Fruit fly (Drosophila melanogaster) whole organism, prepupa: ENCODE results near the gene CG43390.
"Not testable (repeated sequence)": the region's sequence is repeated elsewhere in the genome, so short reads cannot be mapped to it uniquely, and the experiment has no call there.

Experiments
- Blimp-1 ChIP-seq: fragments of 200-800 bp; sonication (Bioruptor generic); optimal IDR thresholded peaks from 3 replicates; lab custom pipeline; 2017; ENCODE audit warnings: missing biosample characterization, missing genetic modification characterization, mild to moderate bottlenecking, moderate library complexity, missing genetic modification reagents
- CG10669 ChIP-seq: fragments of 200-800 bp; sonication (Bioruptor generic); optimal IDR thresholded peaks from 3 replicates; lab custom pipeline; 2018; ENCODE audit warnings: missing biosample characterization, mild to moderate bottlenecking, missing genetic modification characterization, moderate library complexity
- CG11762 ChIP-seq: fragments of 200-800 bp; sonication (Bioruptor generic); optimal IDR thresholded peaks from 3 replicates; lab custom pipeline; 2016; ENCODE audit warnings: missing biosample characterization, missing genetic modification characterization; ENCODE audit not compliant: insufficient read depth
- CG11902 ChIP-seq: fragments of 200-800 bp; sonication (Bioruptor generic); optimal IDR thresholded peaks from 3 replicates; lab custom pipeline; 2016; ENCODE audit warnings: missing biosample characterization, missing genetic modification characterization
- CG15336 ChIP-seq: fragments of 200-800 bp; sonication (Bioruptor generic); IDR thresholded peaks from 2 replicates; pipeline ENCODE4 v1.3.6; 2022; ENCODE audit warnings: missing biosample characterization, missing genetic modification characterization
- CG1621 ChIP-seq: fragments of 200-800 bp; sonication (Bioruptor generic); optimal IDR thresholded peaks from 3 replicates; lab custom pipeline; 2018; ENCODE audit warnings: missing biosample characterization, mild to moderate bottlenecking, missing genetic modification characterization
- CG3032 ChIP-seq: fragments of 200-800 bp; optimal IDR thresholded peaks from 2 replicates; lab custom pipeline; 2019; ENCODE audit warnings: missing biosample characterization, mild to moderate bottlenecking, missing genetic modification characterization, moderate library complexity
- CG34406 ChIP-seq: fragments of 200-800 bp; sonication (Bioruptor generic); optimal IDR thresholded peaks from 3 replicates; lab custom pipeline; 2016; ENCODE audit warnings: missing biosample characterization, missing genetic modification characterization
- CG3919 ChIP-seq: fragments of 200-800 bp; sonication (Bioruptor generic); optimal IDR thresholded peaks from 3 replicates; lab custom pipeline; 2016; ENCODE audit warnings: missing biosample characterization, missing genetic modification characterization
- CG6792 ChIP-seq: fragments of 200-800 bp; sonication (Bioruptor generic); optimal IDR thresholded peaks from 3 replicates; lab custom pipeline; 2016; ENCODE audit warnings: missing biosample characterization, missing genetic modification characterization
- CG6808 ChIP-seq: fragments of 200-800 bp; sonication (Bioruptor generic); optimal IDR thresholded peaks from 3 replicates; lab custom pipeline; 2017; ENCODE audit warnings: missing biosample characterization, missing genetic modification characterization, mild to moderate bottlenecking, moderate library complexity, missing genetic modification reagents
- CG8119 ChIP-seq: fragments of 200-800 bp; sonication (Bioruptor generic); IDR thresholded peaks from 3 replicates; pipeline ENCODE4 v1.3.6; 2022; ENCODE audit warnings: missing biosample characterization, missing genetic modification characterization
- CG8319 ChIP-seq: fragments of 200-800 bp; sonication (Bioruptor generic); optimal IDR thresholded peaks from 3 replicates; lab custom pipeline; 2016; ENCODE audit warnings: missing biosample characterization, missing genetic modification characterization
- CG8632 ChIP-seq: fragments of 200-800 bp; sonication (Bioruptor generic); optimal IDR thresholded peaks from 3 replicates; lab custom pipeline; 2016; ENCODE audit warnings: missing biosample characterization, missing genetic modification characterization
- CG9139 ChIP-seq: fragments of 200-800 bp; sonication (Bioruptor generic); optimal IDR thresholded peaks from 3 replicates; lab custom pipeline; 2017; ENCODE audit warnings: missing biosample characterization, mild to moderate bottlenecking, missing genetic modification characterization
- Eip78C ChIP-seq: fragments of 200-800 bp; sonication (Bioruptor generic); peaks from one replicate; lab custom pipeline; 2016; ENCODE audit warnings: missing biosample characterization, missing genetic modification characterization
- Eip93F ChIP-seq: fragments of 200-800 bp; sonication (Bioruptor generic); optimal IDR thresholded peaks from 2 replicates; lab custom pipeline; 2016; ENCODE audit warnings: missing biosample characterization, mild to moderate bottlenecking, missing genetic modification characterization
- Ets21C ChIP-seq: fragments of 200-800 bp; sonication (Bioruptor generic); optimal IDR thresholded peaks from 3 replicates; lab custom pipeline; 2016; ENCODE audit warnings: missing biosample characterization, missing genetic modification characterization
- Ets96B ChIP-seq: fragments of 200-800 bp; optimal IDR thresholded peaks from 2 replicates; lab custom pipeline; 2019; ENCODE audit warnings: missing biosample characterization, mild to moderate bottlenecking, missing genetic modification characterization, moderate library complexity
- Gug ChIP-seq: fragments of 200-800 bp; sonication (Bioruptor generic); IDR thresholded peaks from 2 replicates; pipeline ENCODE4 v1.3.6; 2022; ENCODE audit warnings: missing biosample characterization, missing genetic modification characterization
- Hr39 ChIP-seq: fragments of 200-800 bp; sonication (Bioruptor generic); optimal IDR thresholded peaks from 2 replicates; lab custom pipeline; 2016; ENCODE audit warnings: missing biosample characterization, missing genetic modification characterization
- Met ChIP-seq: fragments of 200-800 bp; sonication (Bioruptor generic); optimal IDR thresholded peaks from 3 replicates; lab custom pipeline; 2016; ENCODE audit warnings: missing biosample characterization, missing genetic modification characterization
- Smox ChIP-seq: fragments of 200-800 bp; sonication (Bioruptor generic); optimal IDR thresholded peaks from 3 replicates; lab custom pipeline; 2016; ENCODE audit warnings: missing biosample characterization, missing genetic modification characterization
- acj6 ChIP-seq: fragments of 200-800 bp; sonication (Bioruptor generic); optimal IDR thresholded peaks from 3 replicates; lab custom pipeline; 2016; ENCODE audit warnings: missing biosample characterization, missing genetic modification characterization
- cyc ChIP-seq: fragments of 200-800 bp; sonication (Bioruptor generic); optimal IDR thresholded peaks from 3 replicates; lab custom pipeline; 2016; ENCODE audit warnings: missing biosample characterization, missing genetic modification characterization
- esn ChIP-seq: fragments of 200-800 bp; sonication (Bioruptor generic); optimal IDR thresholded peaks from 2 replicates; lab custom pipeline; 2016; ENCODE audit warnings: missing biosample characterization, mild to moderate bottlenecking, missing genetic modification characterization, moderate library complexity
- fd59A ChIP-seq: fragments of 200-800 bp; sonication (Bioruptor generic); optimal IDR thresholded peaks from 2 replicates; lab custom pipeline; 2017; ENCODE audit warnings: missing biosample characterization, mild to moderate bottlenecking, missing genetic modification characterization, missing genetic modification reagents
- fd85E ChIP-seq: fragments of 200-800 bp; sonication (Bioruptor generic); optimal IDR thresholded peaks from 3 replicates; lab custom pipeline; 2016; ENCODE audit warnings: missing biosample characterization, missing genetic modification characterization
- fkh ChIP-seq: fragments of 200-800 bp; sonication (Bioruptor generic); optimal IDR thresholded peaks from 3 replicates; lab custom pipeline; 2017; ENCODE audit warnings: missing biosample characterization, mild to moderate bottlenecking, missing genetic modification characterization, moderate library complexity
- pdm3 ChIP-seq: fragments of 200-800 bp; sonication (Bioruptor generic); optimal IDR thresholded peaks from 3 replicates; lab custom pipeline; 2016; ENCODE audit warnings: missing biosample characterization, missing genetic modification characterization
- salr ChIP-seq, 2 experiments: fragments of 200-800 bp; sonication (Bioruptor generic); optimal IDR thresholded peaks; 3 replicates each; lab custom pipeline; 2016 to 2018; ENCODE audit warnings: missing biosample characterization in 2 of 2, missing genetic modification characterization in 2 of 2, mild to moderate bottlenecking in 1 of 2
- ss ChIP-seq, 2 experiments: fragments of 200-800 bp; sonication (Bioruptor generic); optimal IDR thresholded peaks; 2 replicates in 1 of 2; 3 replicates in 1 of 2; lab custom pipeline; 2017 to 2018; ENCODE audit warnings: mild to moderate bottlenecking in 2 of 2, missing biosample characterization in 2 of 2, missing genetic modification characterization in 2 of 2, moderate library complexity in 1 of 2
- topi ChIP-seq: fragments of 200-800 bp; sonication (Bioruptor generic); optimal IDR thresholded peaks from 3 replicates; lab custom pipeline; 2016; ENCODE audit warnings: missing biosample characterization, missing genetic modification characterization
- vri ChIP-seq: fragments of 200-800 bp; sonication (Bioruptor generic); optimal IDR thresholded peaks from 3 replicates; lab custom pipeline; 2016; ENCODE audit warnings: missing biosample characterization, mild to moderate bottlenecking, missing genetic modification characterization

CG43390 gene

dm6 chr3L:11578847-11579246 is 903 bp downstream of the CG43390 start:
- TF ChIP-seq CG34406 (GFP tag; lab: Kevin White, UChicago) (no peak), fd59A (no peak), pdm3 (no peak)

DNA sequence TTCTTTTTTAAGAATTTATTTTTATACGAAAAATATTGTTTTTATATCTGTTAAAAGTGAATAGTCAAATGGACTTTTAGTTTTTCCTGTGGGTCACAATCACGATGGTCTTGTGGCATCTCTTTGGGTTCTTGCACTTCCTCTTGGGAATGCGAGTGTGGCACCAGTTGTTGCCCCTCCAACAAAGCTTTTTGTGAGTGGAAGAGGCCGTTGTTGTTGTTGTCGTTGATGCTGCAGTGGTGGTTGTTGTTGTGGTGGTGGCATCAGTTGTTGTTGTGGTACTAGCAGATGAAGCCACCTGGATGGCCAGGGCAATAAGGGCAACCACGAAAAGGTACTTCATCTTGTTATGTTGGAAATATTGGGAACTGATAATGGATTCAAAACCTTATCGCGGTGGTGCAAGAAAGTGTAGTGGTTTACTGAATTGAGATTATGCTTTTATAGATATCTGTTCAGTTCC is 1.5 kb downstream of the CG43390 start, which contains the start of gene CG33270:
CG33270 (minus strand) TSS at position 413 of the 463 bp plus-strand sequence.
- no peak for TF ChIP-seq CG11762 (GFP tag; lab: Kevin White, UChicago)
- TF ChIP-seq Eip78C (GFP tag; lab: Kevin White, UChicago) = no peak
- TF ChIP-seq cyc (GFP tag; lab: Kevin White, UChicago) = no peak
- TF ChIP-seq CG3032 (tag; lab: Kevin White, UChicago) = no peak
- no peak for TF ChIP-seq pdm3
- TF ChIP-seq CG1621 (tag; lab: Kevin White, UChicago) = no peak
- TF ChIP-seq Hr39 (GFP tag; lab: Kevin White, UChicago) = no peak
- no peak for TF ChIP-seq vri (GFP tag; lab: Kevin White, UChicago)
- TF ChIP-seq topi (GFP tag; lab: Kevin White, UChicago) = no peak
- TF ChIP-seq Ets96B (tag; lab: Kevin White, UChicago) = no peak
- no peak for TF ChIP-seq CG10669 (GFP tag; lab: Kevin White, UChicago)
- TF ChIP-seq salr (GFP tag; optimal IDR thresholded peaks at IDR 0.05; lab: Kevin White, UChicago) = no peak

DNA sequence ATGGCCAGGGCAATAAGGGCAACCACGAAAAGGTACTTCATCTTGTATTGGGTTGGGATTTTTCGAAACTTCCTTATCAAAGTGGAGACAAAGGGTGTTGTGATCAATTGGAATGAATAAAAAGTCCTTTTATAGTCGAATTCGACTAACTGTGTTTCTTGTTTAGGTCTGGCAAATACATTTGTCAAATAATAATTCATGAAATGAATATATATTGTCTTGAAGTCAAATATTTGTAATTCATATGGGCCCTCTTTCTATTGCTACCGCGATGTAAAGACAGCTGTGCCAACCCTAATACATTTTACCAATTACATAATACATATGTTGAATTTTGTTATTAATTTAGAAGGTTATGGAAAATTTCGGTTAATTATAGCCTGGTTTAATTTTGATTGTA is 2.4 kb downstream of the CG43390 start, which contains the start of gene CG33271:
CG33271 (minus strand) TSS at position 101 of the 400 bp plus-strand sequence.
- TF ChIP-seq fkh (GFP tag; lab: Kevin White, UChicago) = peak; percentile 32
- no peak for TF ChIP-seq CG8632
- no peak for TF ChIP-seq CG6792 (GFP tag; lab: Kevin White, UChicago)
- no peak for TF ChIP-seq CG3919 (GFP tag; lab: Kevin White, UChicago)
- TF ChIP-seq, all 60 proteins: peak for 1

DNA sequence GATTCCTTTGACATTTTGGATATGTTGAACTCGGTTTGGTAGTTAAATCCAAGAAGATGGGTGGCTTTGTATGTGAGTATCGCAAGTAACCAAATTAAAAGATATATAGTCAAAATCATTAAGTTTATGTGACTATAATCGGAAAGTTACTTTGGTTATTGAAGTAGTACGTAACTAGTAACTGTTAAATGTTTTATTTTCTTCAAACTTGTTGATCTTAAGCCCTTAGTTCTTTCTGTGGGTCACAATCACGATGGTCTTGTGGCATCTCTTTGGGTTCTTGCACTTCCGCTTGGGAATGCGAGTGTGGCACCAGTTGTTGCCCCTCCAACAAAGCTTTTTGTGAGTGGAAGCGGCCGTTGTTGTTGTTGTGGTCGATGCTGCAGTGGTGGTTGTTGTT is 2.8 kb downstream of the CG43390 start, which contains the start of gene CG33489:
CG33489 (minus strand) TSS at position 101 of the 400 bp plus-strand sequence.
- TF ChIP-seq Met (GFP tag; lab: Kevin White, UChicago); CG3032 (tag; lab: Kevin White, UChicago); CG11902: not testable (repeated sequence)

DNA sequence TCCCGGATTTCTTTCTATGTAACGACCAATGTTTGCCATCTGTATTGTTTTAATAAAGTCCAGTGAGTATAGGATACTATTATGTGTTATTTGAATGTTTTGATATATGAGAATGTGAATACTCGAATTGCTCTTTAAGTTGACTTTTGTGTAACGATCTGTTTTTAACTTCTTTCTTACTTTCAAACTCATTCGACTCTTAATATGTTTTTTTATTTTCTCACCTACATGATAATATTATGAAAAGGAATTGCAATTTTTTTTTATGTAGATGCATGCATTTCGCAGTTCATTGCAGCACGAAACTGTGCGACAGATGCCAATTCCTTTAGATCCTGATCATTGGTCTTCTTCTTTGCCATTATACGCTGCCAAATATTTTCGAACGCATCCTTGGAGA is 5.2 kb downstream of the CG43390 start, which contains the start of gene CG33490:
CG33490 (minus strand) TSS at position 101 of the 400 bp plus-strand sequence.
- TF ChIP-seq CG8119 (GFP tag; lab: Robert Waterston, UW) = no peak
- TF ChIP-seq, all 60 proteins: peak for 0

DNA sequence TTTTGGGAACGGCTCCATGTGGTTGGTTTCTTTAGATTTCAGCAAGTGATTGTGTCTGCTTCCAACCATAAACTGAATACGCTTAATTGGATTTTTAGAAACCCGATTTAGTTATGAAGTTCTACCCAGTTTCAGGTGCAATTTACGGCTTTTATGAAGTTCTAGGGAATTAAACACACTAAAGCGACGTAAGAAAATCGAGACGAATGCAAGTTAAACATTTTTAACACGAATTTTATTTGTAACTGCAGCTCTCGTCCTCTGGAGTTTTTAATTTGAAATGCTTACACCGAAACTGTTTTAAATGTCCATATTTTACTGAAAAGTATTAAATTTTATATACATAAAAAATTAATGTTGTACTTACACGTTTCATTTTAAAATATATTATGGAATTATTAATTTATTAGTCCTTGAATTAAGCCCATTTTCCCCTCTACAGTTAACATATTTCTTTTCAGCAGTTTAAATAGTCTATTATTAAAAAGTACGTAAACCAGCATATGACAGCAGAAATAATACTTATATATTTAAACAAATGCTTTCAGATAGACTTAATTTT is 15.7 kb downstream of the CG43390 start, which contains the start of the genes CG46412 and CG33267:
CG46412 (minus strand) TSS at position 101 of the 562 bp plus-strand sequence.
CG33267 (plus strand) TSS at position 512 of the 562 bp plus-strand sequence.
- no peak for TF ChIP-seq Hr39 (GFP tag; lab: Kevin White, UChicago)

- TF ChIP-seq ss (GFP tag; optimal IDR thresholded peaks at IDR 0.05; lab: Kevin White, UChicago) = peak; percentile 48 to 69
- TF ChIP-seq CG8632 = peak; percentile 88
- TF ChIP-seq Eip78C (GFP tag; lab: Kevin White, UChicago) = peak; percentile 96
- TF ChIP-seq Smox (GFP tag; lab: Kevin White, UChicago) = peak; percentile 92
- peak; percentile 70 for TF ChIP-seq CG6808 (GFP tag; lab: Kevin White, UChicago)
- peak; percentile 72 for TF ChIP-seq Ets21C (GFP tag; lab: Kevin White, UChicago)
- peak; percentile 63 for TF ChIP-seq fd85E (GFP tag; lab: Kevin White, UChicago)
- peak; percentile 91 for TF ChIP-seq Met (GFP tag; lab: Kevin White, UChicago)
- TF ChIP-seq CG8319 = peak; percentile 74
- peak; percentile 83 for TF ChIP-seq CG10669 (GFP tag; lab: Kevin White, UChicago)
- TF ChIP-seq CG3919 (GFP tag; lab: Kevin White, UChicago) = peak; percentile 89
- peak; percentile 87 for TF ChIP-seq topi (GFP tag; lab: Kevin White, UChicago)
- peak; percentile 46 for TF ChIP-seq Blimp-1 (GFP tag; lab: Kevin White, UChicago)
- peak; percentile 56 for TF ChIP-seq Eip93F (GFP tag; lab: Kevin White, UChicago)
- TF ChIP-seq acj6 (GFP tag; lab: Kevin White, UChicago) = peak; percentile 91
- peak; percentile 92 for TF ChIP-seq pdm3
- peak; percentile 92 for TF ChIP-seq esn (GFP tag; lab: Kevin White, UChicago)
- peak; percentile 87 for TF ChIP-seq Gug
- peak; percentile 49 for TF ChIP-seq CG1621 (tag; lab: Kevin White, UChicago)
- TF ChIP-seq CG9139 (GFP tag; lab: Kevin White, UChicago) = no peak
- peak; percentile 88 for TF ChIP-seq Hr39 (GFP tag; lab: Kevin White, UChicago)
- peak; percentile 89 for TF ChIP-seq CG15336
These were observed 17.6 kb downstream of the CG43390 start, which contains the start of the genes CG7394 and Mob2 for dm6 chr3L:11561946-11562760. Gene CG7394 (plus strand): TSS chr3L:11561996. Gene Mob2 (minus strand): TSS chr3L:11562233.
